Fruit fly (Drosophila melanogaster) whole organism, prepupa: ENCODE measurements around the gene Klp98A.

Source experiments
- CG11762 ChIP-seq: fragments of 200-800 bp; sonication (Bioruptor generic); optimal IDR thresholded peaks from 3 replicates; lab custom pipeline; 2016; ENCODE audit warnings: missing biosample characterization, missing genetic modification characterization; ENCODE audit not compliant: insufficient read depth
- CG11902 ChIP-seq: fragments of 200-800 bp; sonication (Bioruptor generic); optimal IDR thresholded peaks from 3 replicates; lab custom pipeline; 2016; ENCODE audit warnings: missing biosample characterization, missing genetic modification characterization
- CG6276 ChIP-seq: fragments of 200-800 bp; sonication (Bioruptor generic); optimal IDR thresholded peaks from 2 replicates; lab custom pipeline; 2017; ENCODE audit warnings: missing biosample characterization, mild to moderate bottlenecking, missing genetic modification characterization
- CG6792 ChIP-seq: fragments of 200-800 bp; sonication (Bioruptor generic); optimal IDR thresholded peaks from 3 replicates; lab custom pipeline; 2016; ENCODE audit warnings: missing biosample characterization, missing genetic modification characterization
- CG6854 ChIP-seq: fragments of 200-800 bp; sonication (Bioruptor generic); optimal IDR thresholded peaks from 2 replicates; lab custom pipeline; 2017; ENCODE audit warnings: missing biosample characterization, mild to moderate bottlenecking, missing genetic modification characterization
- CG8319 ChIP-seq: fragments of 200-800 bp; sonication (Bioruptor generic); optimal IDR thresholded peaks from 3 replicates; lab custom pipeline; 2016; ENCODE audit warnings: missing biosample characterization, missing genetic modification characterization
- CG9139 ChIP-seq: fragments of 200-800 bp; sonication (Bioruptor generic); optimal IDR thresholded peaks from 3 replicates; lab custom pipeline; 2017; ENCODE audit warnings: missing biosample characterization, mild to moderate bottlenecking, missing genetic modification characterization
- Eip78C ChIP-seq: fragments of 200-800 bp; sonication (Bioruptor generic); peaks from one replicate; lab custom pipeline; 2016; ENCODE audit warnings: missing biosample characterization, missing genetic modification characterization
- Gug ChIP-seq: fragments of 200-800 bp; sonication (Bioruptor generic); IDR thresholded peaks from 2 replicates; pipeline ENCODE4 v1.3.6; 2022; ENCODE audit warnings: missing biosample characterization, missing genetic modification characterization
- Hr38 ChIP-seq: sonication (Bioruptor generic); optimal IDR thresholded peaks from 2 replicates; lab custom pipeline; 2016; ENCODE audit warnings: missing biosample characterization, missing genetic modification characterization
- Smox ChIP-seq: fragments of 200-800 bp; sonication (Bioruptor generic); optimal IDR thresholded peaks from 3 replicates; lab custom pipeline; 2016; ENCODE audit warnings: missing biosample characterization, missing genetic modification characterization
- ss ChIP-seq, 2 experiments: fragments of 200-800 bp; sonication (Bioruptor generic); optimal IDR thresholded peaks; 2 replicates in 1 of 2; 3 replicates in 1 of 2; lab custom pipeline; 2017 to 2018; ENCODE audit warnings: mild to moderate bottlenecking in 2 of 2, missing biosample characterization in 2 of 2, missing genetic modification characterization in 2 of 2, moderate library complexity in 1 of 2

DNA sequence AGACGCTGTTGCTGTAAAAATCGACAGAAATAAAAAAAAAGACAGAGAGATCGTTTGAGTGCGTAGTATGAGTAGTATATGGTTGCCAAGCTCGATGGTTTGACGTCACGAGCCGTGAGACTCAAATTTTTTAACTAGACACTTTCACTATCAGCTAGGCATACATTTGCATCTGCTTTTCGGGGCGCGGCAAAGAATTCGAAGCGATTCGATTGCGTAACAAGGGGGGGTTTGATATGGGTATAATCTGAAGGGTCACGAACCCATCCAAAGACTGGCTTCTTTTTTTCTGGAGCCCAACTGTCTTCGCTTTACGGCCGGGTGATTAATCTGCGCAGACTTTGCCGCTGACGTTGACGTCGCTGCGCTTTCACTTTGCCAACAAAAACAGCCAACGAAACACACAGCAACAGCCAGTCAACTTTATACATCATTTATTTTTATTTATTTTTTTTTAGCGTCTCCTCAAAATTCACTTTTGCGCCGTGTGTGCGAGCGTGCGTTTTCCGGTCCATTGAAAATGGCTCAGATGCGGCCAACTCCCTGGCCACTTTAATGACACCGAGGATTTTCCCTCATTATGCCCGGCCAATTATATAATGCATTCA lies 34.7 kb upstream of the Klp98A start:
- TF ChIP-seq Smox (GFP tag; lab: Kevin White, UChicago) (no peak), CG6854 (GFP tag; lab: Kevin White, UChicago) (no peak), CG11902 (GFP tag; lab: Kevin White, UChicago) (no peak), ss (GFP tag; optimal IDR thresholded peaks at IDR 0.05; lab: Kevin White, UChicago) (no peak), CG11762 (GFP tag; lab: Kevin White, UChicago) (no peak), Gug (no peak), CG8319 (GFP tag; lab: Kevin White, UChicago) (no peak), CG6276 (GFP tag; lab: Kevin White, UChicago) (no peak), CG9139 (GFP tag; lab: Kevin White, UChicago) (no peak), Hr38 (GFP tag; lab: Kevin White, UChicago) (no peak), CG6792 (GFP tag; lab: Kevin White, UChicago) (no peak), Eip78C (GFP tag; lab: Kevin White, UChicago) (no peak)
